Fruit fly (Drosophila melanogaster) whole organism, embryonic: ENCODE measurements around the gene ABCB7.

ENCODE experiments used
- Blimp-1 ChIP-seq: fragments of 200-800 bp; sonication (Bioruptor generic); optimal IDR thresholded peaks from 3 replicates; lab custom pipeline; 2018; ENCODE audit warnings: missing biosample characterization, missing genetic modification characterization, mild to moderate bottlenecking, moderate library complexity, missing genetic modification reagents
- CG11247 ChIP-seq: fragments of 200-800 bp; sonication (Bioruptor generic); IDR thresholded peaks from 2 replicates; pipeline ENCODE4 v1.3.6; 2022; ENCODE audit warnings: missing biosample characterization, missing genetic modification characterization
- CG11695 ChIP-seq: fragments of 200-800 bp; sonication (Bioruptor generic); IDR thresholded peaks from 3 replicates; pipeline ENCODE4 v1.3.6; 2022; ENCODE audit warnings: missing biosample characterization, missing genetic modification characterization
- CG11723 ChIP-seq: fragments of 200-800 bp; sonication (Bioruptor generic); optimal IDR thresholded peaks from 2 replicates; lab custom pipeline; 2017; ENCODE audit warnings: missing biosample characterization, mild to moderate bottlenecking, missing genetic modification characterization
- CG12155 ChIP-seq: fragments of 200-800 bp; sonication (Bioruptor generic); optimal IDR thresholded peaks from 3 replicates; lab custom pipeline; 2016; ENCODE audit warnings: missing biosample characterization, missing genetic modification characterization
- CG16813 ChIP-seq: fragments of 200-800 bp; sonication (Bioruptor generic); IDR thresholded peaks from 3 replicates; pipeline ENCODE4 v1.3.6; 2022; ENCODE audit warnings: missing biosample characterization, missing genetic modification characterization; ENCODE audit not compliant: partially characterized antibody
- CG18011 ChIP-seq: fragments of 200-800 bp; sonication (Bioruptor generic); optimal IDR thresholded peaks from 2 replicates; lab custom pipeline; 2017; ENCODE audit warnings: missing biosample characterization, missing genetic modification characterization, mild to moderate bottlenecking, moderate library complexity, missing genotype
- CG2116 ChIP-seq: fragments of 200-800 bp; sonication (Bioruptor generic); optimal IDR thresholded peaks from 3 replicates; lab custom pipeline; 2018; ENCODE audit warnings: missing biosample characterization, mild to moderate bottlenecking, missing genetic modification characterization
- CG30403 ChIP-seq: fragments of 200-800 bp; sonication (Bioruptor generic); optimal IDR thresholded peaks from 3 replicates; lab custom pipeline; 2016; ENCODE audit warnings: missing biosample characterization, missing genetic modification characterization
- CG33557 ChIP-seq: fragments of 200-800 bp; sonication (Bioruptor generic); optimal IDR thresholded peaks from 2 replicates; lab custom pipeline; 2019; ENCODE audit warnings: missing biosample characterization, mild to moderate bottlenecking, missing genetic modification characterization, moderate library complexity
- CG34376 ChIP-seq: fragments of 200-800 bp; sonication (Bioruptor generic); optimal IDR thresholded peaks from 2 replicates; lab custom pipeline; 2018; ENCODE audit warnings: missing biosample characterization, mild to moderate bottlenecking, missing genetic modification characterization
- CG3838 ChIP-seq: fragments of 200-800 bp; sonication (Bioruptor generic); optimal IDR thresholded peaks from 3 replicates; lab custom pipeline; 2016; ENCODE audit warnings: missing biosample characterization, missing genetic modification characterization
- CG42726 ChIP-seq: fragments of 200-800 bp; sonication (Bioruptor generic); IDR thresholded peaks from 2 replicates; pipeline ENCODE4 v1.3.6; 2022; ENCODE audit warnings: missing biosample characterization, missing genetic modification characterization; ENCODE audit not compliant: partially characterized antibody
- CG4707 ChIP-seq: fragments of 200-800 bp; sonication (Bioruptor generic); optimal IDR thresholded peaks from 2 replicates; lab custom pipeline; 2018; ENCODE audit warnings: missing biosample characterization, mild to moderate bottlenecking, missing genetic modification characterization, moderate library complexity
- CG6654 ChIP-seq: fragments of 200-800 bp; sonication (Bioruptor generic); optimal IDR thresholded peaks from 2 replicates; lab custom pipeline; 2017; ENCODE audit warnings: missing biosample characterization, mild to moderate bottlenecking, missing genetic modification characterization
- CG6813 ChIP-seq: fragments of 200-800 bp; sonication (Bioruptor generic); optimal IDR thresholded peaks from 2 replicates; lab custom pipeline; 2017; ENCODE audit warnings: missing biosample characterization, missing genetic modification characterization, mild to moderate bottlenecking, moderate library complexity, missing genetic modification reagents
- CG7745 ChIP-seq: fragments of 200-800 bp; sonication (Bioruptor generic); optimal IDR thresholded peaks from 2 replicates; lab custom pipeline; 2018; ENCODE audit warnings: missing biosample characterization, mild to moderate bottlenecking, missing genetic modification characterization, moderate library complexity
- CHES-1-like ChIP-seq: fragments of 200-800 bp; sonication (Bioruptor generic); optimal IDR thresholded peaks from 2 replicates; lab custom pipeline; 2016; ENCODE audit warnings: missing biosample characterization, missing genetic modification characterization
- Doc2 ChIP-seq: fragments of 200-800 bp; sonication (Bioruptor generic); IDR thresholded peaks from 2 replicates; pipeline ENCODE4 v1.3.6; 2022; ENCODE audit warnings: missing biosample characterization, missing genetic modification characterization
- Fer3 ChIP-seq: fragments of 200-800 bp; sonication (Bioruptor generic); optimal IDR thresholded peaks from 2 replicates; lab custom pipeline; 2018; ENCODE audit warnings: missing biosample characterization, mild to moderate bottlenecking, missing genetic modification characterization, moderate library complexity
- H2.0 ChIP-seq: fragments of 200-800 bp; sonication (Bioruptor generic); IDR thresholded peaks from 2 replicates; pipeline ENCODE4 v1.3.6; 2022; ENCODE audit warnings: missing biosample characterization, missing genetic modification characterization
- HLHmδ ChIP-seq: fragments of 200-800 bp; sonication (Bioruptor generic); optimal IDR thresholded peaks from 2 replicates; lab custom pipeline; 2018; ENCODE audit warnings: missing biosample characterization, mild to moderate bottlenecking, missing genetic modification characterization, moderate library complexity
- Hmr ChIP-seq: fragments of 200-800 bp; sonication (Bioruptor generic); optimal IDR thresholded peaks from 3 replicates; lab custom pipeline; 2017; ENCODE audit warnings: mild to moderate bottlenecking, missing biosample characterization, missing genetic modification reagents, missing genetic modification characterization
- Hr51 ChIP-seq, 2 experiments: fragments of 200-800 bp; sonication (Bioruptor generic); optimal IDR thresholded peaks; 2 replicates in 1 of 2; 3 replicates in 1 of 2; lab custom pipeline; 2016 to 2018; ENCODE audit warnings: missing biosample characterization in 2 of 2, missing genetic modification characterization in 2 of 2, mild to moderate bottlenecking in 1 of 2, moderate library complexity in 1 of 2
- MBD-R2 ChIP-seq: fragments of 200-800 bp; sonication (Bioruptor generic); IDR thresholded peaks from 2 replicates; pipeline ENCODE4 v1.3.6; 2022; ENCODE audit warnings: missing biosample characterization, missing genetic modification characterization
- Myb ChIP-seq: fragments of 200-800 bp; sonication (Bioruptor generic); optimal IDR thresholded peaks from 2 replicates; lab custom pipeline; 2016; ENCODE audit warnings: missing biosample characterization, missing genetic modification characterization
- NFAT ChIP-seq: fragments of 200-800 bp; sonication (Bioruptor generic); IDR thresholded peaks from 2 replicates; pipeline ENCODE4 v1.3.6; 2022; ENCODE audit warnings: missing biosample characterization, missing genetic modification characterization
- Nf-YC ChIP-seq: fragments of 200-800 bp; optimal IDR thresholded peaks from 3 replicates; lab custom pipeline; 2019; ENCODE audit warnings: missing biosample characterization, mild to moderate bottlenecking, missing genetic modification characterization, moderate library complexity
- Pdp1 ChIP-seq, 2 experiments: fragments of 200-800 bp; sonication (Bioruptor generic); optimal IDR thresholded peaks; 3 replicates each; lab custom pipeline; 2016; ENCODE audit warnings: missing biosample characterization in 2 of 2, missing genetic modification characterization in 2 of 2, mild to moderate bottlenecking in 1 of 2, moderate library complexity in 1 of 2
- Six4 ChIP-seq: fragments of 200-800 bp; sonication (Bioruptor generic); optimal IDR thresholded peaks from 2 replicates; lab custom pipeline; 2016; ENCODE audit warnings: missing biosample characterization, missing genetic modification characterization
- Spps ChIP-seq: fragments of 200-800 bp; sonication (Bioruptor generic); optimal IDR thresholded peaks from 2 replicates; lab custom pipeline; 2018; ENCODE audit warnings: missing biosample characterization, mild to moderate bottlenecking, missing genetic modification characterization
- dysf ChIP-seq: fragments of 200-800 bp; sonication (Bioruptor generic); IDR thresholded peaks from 3 replicates; pipeline ENCODE4 v1.3.6; 2022; ENCODE audit warnings: missing biosample characterization, missing genetic modification characterization
- exex ChIP-seq: fragments of 200-800 bp; sonication (Bioruptor generic); optimal IDR thresholded peaks from 4 replicates; lab custom pipeline; 2018; ENCODE audit warnings: missing biosample characterization, mild to moderate bottlenecking, missing genetic modification characterization, moderate library complexity
- eyg ChIP-seq: fragments of 200-800 bp; sonication (Bioruptor generic); optimal IDR thresholded peaks from 3 replicates; lab custom pipeline; 2016; ENCODE audit warnings: missing biosample characterization, missing genetic modification characterization
- fd102C ChIP-seq: fragments of 200-800 bp; sonication (Bioruptor generic); optimal IDR thresholded peaks from 2 replicates; lab custom pipeline; 2018; ENCODE audit warnings: missing biosample characterization, mild to moderate bottlenecking, missing genetic modification characterization, moderate library complexity
- fd3F ChIP-seq: fragments of 200-800 bp; sonication (Bioruptor generic); optimal IDR thresholded peaks from 2 replicates; lab custom pipeline; 2018; ENCODE audit warnings: missing biosample characterization, mild to moderate bottlenecking, missing genetic modification characterization, moderate library complexity
- gsb ChIP-seq: fragments of 200-800 bp; sonication (Bioruptor generic); IDR thresholded peaks from 2 replicates; pipeline ENCODE4 v1.3.6; 2022; ENCODE audit warnings: missing biosample characterization, missing genetic modification characterization
- gsb-n ChIP-seq: fragments of 200-800 bp; sonication (Bioruptor generic); optimal IDR thresholded peaks from 3 replicates; lab custom pipeline; 2018; ENCODE audit warnings: missing biosample characterization, mild to moderate bottlenecking, missing genetic modification characterization
- kah ChIP-seq: fragments of 200-800 bp; sonication (Bioruptor generic); optimal IDR thresholded peaks from 2 replicates; lab custom pipeline; 2018; ENCODE audit warnings: missing biosample characterization, mild to moderate bottlenecking, missing genetic modification characterization
- lilli ChIP-seq: fragments of 200-800 bp; sonication (Bioruptor generic); optimal IDR thresholded peaks from 3 replicates; lab custom pipeline; 2016; ENCODE audit warnings: missing biosample characterization, missing genetic modification characterization
- luna ChIP-seq: fragments of 200-800 bp; sonication (Bioruptor generic); optimal IDR thresholded peaks from 2 replicates; lab custom pipeline; 2016; ENCODE audit warnings: missing biosample characterization, missing genetic modification characterization
- pros ChIP-seq: fragments of 200-800 bp; sonication (Bioruptor generic); optimal IDR thresholded peaks from 3 replicates; lab custom pipeline; 2019; ENCODE audit warnings: missing biosample characterization, mild to moderate bottlenecking, missing genetic modification characterization, moderate library complexity
- psq ChIP-seq: fragments of 200-800 bp; sonication (Bioruptor generic); optimal IDR thresholded peaks from 2 replicates; lab custom pipeline; 2017; ENCODE audit warnings: missing biosample characterization, missing genetic modification characterization
- salm ChIP-seq: fragments of 200-800 bp; sonication (Bioruptor generic); optimal IDR thresholded peaks from 2 replicates; lab custom pipeline; 2018; ENCODE audit warnings: missing biosample characterization, mild to moderate bottlenecking, missing genetic modification characterization
- sd ChIP-seq: fragments of 200-800 bp; sonication (Bioruptor generic); optimal IDR thresholded peaks from 3 replicates; lab custom pipeline; 2018; ENCODE audit warnings: missing biosample characterization, mild to moderate bottlenecking, missing genetic modification characterization, moderate library complexity
- so ChIP-seq: fragments of 200-800 bp; sonication (Bioruptor generic); IDR thresholded peaks from 3 replicates; pipeline ENCODE4 v1.3.6; 2022; ENCODE audit warnings: missing biosample characterization, missing genetic modification characterization
- stwl ChIP-seq: fragments of 200-800 bp; sonication (Bioruptor generic); optimal IDR thresholded peaks from 3 replicates; lab custom pipeline; 2018; ENCODE audit warnings: missing biosample characterization, mild to moderate bottlenecking, missing genetic modification characterization, moderate library complexity
- wor ChIP-seq: fragments of 200-800 bp; sonication (Bioruptor generic); IDR thresholded peaks from 2 replicates; pipeline ENCODE4 v1.3.6; 2022; ENCODE audit warnings: missing biosample characterization, missing genetic modification characterization
- yki ChIP-seq: fragments of >200 bp; optimal IDR thresholded peaks from 3 replicates; lab custom pipeline; 2018

The ABCB7 gene

dm6 chr3L:1587140-1587849 lies 30.9 kb upstream of the ABCB7 start (continued):
- TF ChIP-seq Spps (tag; lab: Kevin White, UChicago) = peak; percentile 18
- peak; percentile 9 for TF ChIP-seq CG33557 (GFP tag; lab: Kevin White, UChicago)
- TF ChIP-seq salm (tag; lab: Kevin White, UChicago) = peak; percentile 26
- TF ChIP-seq Myb = peak; percentile 66
- peak; percentile 82 for TF ChIP-seq fd3F
- peak; percentile 83 for TF ChIP-seq Fer3 (tag; lab: Kevin White, UChicago)
- peak; percentile 82 for TF ChIP-seq CG11695 (GFP tag; lab: Robert Waterston, UW)
- TF ChIP-seq Nf-YC = peak; percentile 68
- peak; percentile 79 for TF ChIP-seq Six4 (GFP tag; lab: Kevin White, UChicago)
- peak; percentile 71 for TF ChIP-seq CG6813 (GFP tag; lab: Kevin White, UChicago)
- TF ChIP-seq psq (GFP tag; lab: Kevin White, UChicago) = no peak
- peak; percentile 87 for TF ChIP-seq NFAT (GFP tag; lab: Robert Waterston, UW)
- TF ChIP-seq CHES-1-like (GFP tag; lab: Kevin White, UChicago) = peak; percentile 74
- TF ChIP-seq yki (lab: Kevin White, UChicago) = no peak
- TF ChIP-seq CG4707 (GFP tag; lab: Kevin White, UChicago) = peak; percentile 46
- peak; percentile 77 for TF ChIP-seq eyg (GFP tag; lab: Kevin White, UChicago)
- peak; percentile 77 for TF ChIP-seq CG12155
- TF ChIP-seq dysf (GFP tag; lab: Robert Waterston, UW) = peak; percentile 94
- TF ChIP-seq luna (GFP tag; lab: Kevin White, UChicago) = peak; percentile 62
- TF ChIP-seq gsb (GFP tag; lab: Robert Waterston, UW) = peak; percentile 88
- peak; percentile 64 for TF ChIP-seq kah (GFP tag; lab: Kevin White, UChicago)
- TF ChIP-seq HLHmδ (GFP tag; lab: Kevin White, UChicago) = no peak
- TF ChIP-seq CG7745 = no peak
- TF ChIP-seq CG42726 = no peak
- TF ChIP-seq CG2116 (GFP tag; lab: Kevin White, UChicago) = peak; percentile 9
- TF ChIP-seq CG18011 = peak; percentile 27
- TF ChIP-seq wor (GFP tag; lab: Robert Waterston, UW) = peak; percentile 50
- TF ChIP-seq CG11247 (GFP tag; lab: Robert Waterston, UW) = peak; percentile 84
- peak; percentile 82 for TF ChIP-seq lilli (GFP tag; lab: Kevin White, UChicago)
- peak; percentile 13 for TF ChIP-seq CG3838 (GFP tag; lab: Kevin White, UChicago)
- TF ChIP-seq CG30403 (GFP tag; lab: Kevin White, UChicago) = peak; percentile 76
- TF ChIP-seq MBD-R2 (GFP tag; lab: Robert Waterston, UW) = peak; percentile 82
- TF ChIP-seq CG34376 (GFP tag; lab: Kevin White, UChicago) = peak; percentile 50
- TF ChIP-seq exex (tag; lab: Kevin White, UChicago) = peak; percentile 11
- TF ChIP-seq so (GFP tag; lab: Robert Waterston, UW) = peak; percentile 80
- peak; percentile 49; the same call in 1 of the 2 replicates for TF ChIP-seq Doc2 (GFP tag; lab: Robert Waterston, UW)
- TF ChIP-seq CG6654 (GFP tag; lab: Kevin White, UChicago) = peak; percentile 57
- TF ChIP-seq Hmr (GFP tag; lab: Kevin White, UChicago) = peak; percentile 73
- TF ChIP-seq Blimp-1 = peak; percentile 72
- peak; percentile 54 for TF ChIP-seq CG11723
- TF ChIP-seq Hr51 (GFP tag; optimal IDR thresholded peaks at IDR 0.05; lab: Kevin White, UChicago) = peak; percentile 76
- no peak for TF ChIP-seq sd (tag; lab: Kevin White, UChicago)
- TF ChIP-seq gsb-n (tag; lab: Kevin White, UChicago) = peak; percentile 23
- TF ChIP-seq CG16813 (GFP tag; lab: Robert Waterston, UW) = no peak
- peak; percentile 88 for TF ChIP-seq H2.0 (GFP tag; lab: Robert Waterston, UW)
- peak; percentile 83 to 88 for TF ChIP-seq Pdp1 (GFP tag; optimal IDR thresholded peaks at IDR 0.05; lab: Kevin White, UChicago)
- TF ChIP-seq stwl (tag; lab: Kevin White, UChicago) = no peak
- no peak for TF ChIP-seq pros (GFP tag; lab: Kevin White, UChicago)
- TF ChIP-seq fd102C = no peak
